Worm (Caenorhabditis elegans): ENCODE data around the gene frpr-18.

Gene frpr-18

ce11 chrV:6893681-6894080 lies 23.6 kb downstream of the frpr-18 start:
- TF ChIP-seq aptf-3 (GFP tag; IDR thresholded peaks at IDR 0.05) (0 out of 2 replicates have a peak, but pooled peaks have one; percentile 34), snpc-3.4 (tag; optimal IDR thresholded peaks at IDR 0.05) (no peak), zfh-2 (GFP tag; conservative IDR thresholded peaks at IDR 0.05) (peak; percentile 50), cebp-1 (GFP tag; IDR thresholded peaks at IDR 0.05) (no peak), cebp-1 (tag; optimal IDR thresholded peaks at IDR 0.05) (peak; percentile 1)

DNA sequence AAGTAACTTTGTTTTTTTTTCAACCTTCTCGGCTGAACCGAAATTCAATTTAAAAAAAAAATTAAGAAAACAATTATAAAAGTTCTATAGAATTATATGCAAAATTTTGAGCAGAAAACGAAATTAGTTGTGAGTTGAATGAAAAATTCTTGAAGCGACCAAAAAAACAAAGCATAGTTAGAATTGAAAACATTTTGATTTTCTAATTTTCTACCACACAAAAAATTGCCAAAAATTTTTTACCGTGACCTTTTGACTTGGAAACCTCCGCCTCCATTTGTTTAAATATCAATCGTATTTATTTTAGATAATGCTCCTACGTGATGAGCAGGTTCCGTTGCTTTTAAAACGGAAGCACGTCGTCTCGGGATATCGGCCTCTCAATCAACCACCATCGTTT lies 24.7 kb downstream of the frpr-18 start, which contains the start of gene K11C4.2:
K11C4.2 (plus strand) TSS at position 301 of the 400 bp plus-strand sequence.
- no peak for TF ChIP-seq athp-1 (tag; optimal IDR thresholded peaks at IDR 0.05)
- no peak for TF ChIP-seq aptf-3 (GFP tag; IDR thresholded peaks at IDR 0.05)

- no peak for TF ChIP-seq zfh-2 (GFP tag; conservative IDR thresholded peaks at IDR 0.05)
- TF ChIP-seq C17E4.6 (GFP tag; IDR thresholded peaks at IDR 0.05), result no peak
These were observed 26.6 kb downstream of the frpr-18 start, which contains the start of gene K11C4.1 for ce11 chrV:6896700-6897099. Gene K11C4.1 (plus strand): TSS chrV:6897000.

ce11 chrV:6900173-6900638 lies 30.1 kb downstream of the frpr-18 start, which contains the start of gene odc-1:
Gene odc-1 (minus strand): TSS chrV:6900223.
- TF ChIP-seq ets-4 (GFP tag; optimal IDR thresholded peaks at IDR 0.05) (no peak), Y53F4B.3 (GFP tag; IDR thresholded peaks at IDR 0.05) (no peak), C06A6.2 (GFP tag; conservative IDR thresholded peaks at IDR 0.05) (no peak), ceh-91 (GFP tag; IDR thresholded peaks at IDR 0.05) (no peak), dox-1 (GFP tag; IDR thresholded peaks at IDR 0.05) (no peak), tbx-9 (tag; optimal IDR thresholded peaks at IDR 0.05; ENCODE audit: borderline replicate concordance) (no peak), dpff-1 (tag; optimal IDR thresholded peaks at IDR 0.05) (no peak), F22D6.2 (tag; optimal IDR thresholded peaks at IDR 0.05) (no peak), F55B11.4 (tag; optimal IDR thresholded peaks at IDR 0.05; ENCODE audit: borderline replicate concordance, insufficient read depth) (no peak), lsl-1 (GFP tag; optimal IDR thresholded peaks at IDR 0.05) (no peak)

- TF ChIP-seq nhr-80 (tag; optimal IDR thresholded peaks at IDR 0.05) (peak; percentile 54), tbx-9 (tag; optimal IDR thresholded peaks at IDR 0.05; ENCODE audit: borderline replicate concordance) (no peak)
These were observed 30.9 kb downstream of the frpr-18 start for ce11 chrV:6900814-6901592.

- TF ChIP-seq B0019.2 (GFP tag; conservative IDR thresholded peaks at IDR 0.05) (no peak), lir-1 (GFP tag; conservative IDR thresholded peaks at IDR 0.05) (no peak)
These were observed 31.9 kb downstream of the frpr-18 start for ce11 chrV:6901943-6902549.

- TF ChIP-seq ceh-58 (GFP tag; IDR thresholded peaks at IDR 0.05) (no peak), T26A5.8 (tag; optimal IDR thresholded peaks at IDR 0.05) (no peak), aptf-3 (GFP tag; IDR thresholded peaks at IDR 0.05) (no peak), atf-7 (tag; optimal IDR thresholded peaks at IDR 0.05) (no peak), ekl-4 (GFP tag; IDR thresholded peaks at IDR 0.05) (no peak), B0336.3 (GFP tag; IDR thresholded peaks at IDR 0.05) (no peak), ZK185.1 (tag; optimal IDR thresholded peaks at IDR 0.05; ENCODE audit: poor library complexity, severe bottlenecking) (no peak), bed-2 (GFP tag; IDR thresholded peaks at IDR 0.05) (no peak), mcd-1 (GFP tag; IDR thresholded peaks at IDR 0.05) (no peak), F39B2.1 (GFP tag; IDR thresholded peaks at IDR 0.05) (no peak), B0019.2 (GFP tag; conservative IDR thresholded peaks at IDR 0.05) (no peak), lin-54 (GFP tag; optimal IDR thresholded peaks at IDR 0.05) (no peak), F33H1.4 (GFP tag; IDR thresholded peaks at IDR 0.05) (no peak), nhr-80 (tag; optimal IDR thresholded peaks at IDR 0.05) (no peak), ceh-27 (GFP tag; optimal IDR thresholded peaks at IDR 0.05) (no peak)
These were observed 36.3 kb downstream of the frpr-18 start for ce11 chrV:6906435-6906834.
